Worm (Caenorhabditis elegans): ENCODE measurements around the gene lido-9.

lido-9 gene

DNA sequence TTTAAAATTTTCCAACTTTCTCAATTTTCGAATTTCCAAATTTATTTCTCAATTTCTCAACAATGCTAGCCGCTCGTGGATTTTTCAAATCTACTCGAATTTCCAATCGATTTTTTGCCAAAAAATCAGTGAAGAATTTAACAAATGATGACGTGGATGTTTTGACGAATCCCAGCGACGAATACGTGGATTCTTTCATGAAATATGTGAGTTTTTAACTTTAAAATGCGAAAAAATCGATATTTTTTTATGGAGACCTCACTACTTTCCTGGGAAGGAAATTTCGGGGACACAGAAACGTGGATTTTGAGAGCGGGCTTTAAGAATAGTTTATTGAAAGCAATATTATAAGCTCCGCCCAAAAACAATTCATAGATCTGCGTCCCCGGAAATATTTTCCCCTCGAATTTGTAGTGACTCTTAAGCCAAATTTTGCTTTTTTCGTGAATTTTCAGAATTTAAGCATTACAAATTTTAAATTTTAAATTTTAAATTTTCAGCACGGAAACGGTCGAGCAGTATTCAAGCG, 8.9 kb upstream of the lido-9 start, which contains the start of gene K08A2.2 (continued):
- TF ChIP-seq ces-1 (GFP tag; optimal IDR thresholded peaks at IDR 0.05) = no peak
- TF ChIP-seq mab-9 (GFP tag; IDR thresholded peaks at IDR 0.05) = no peak; the same call in 1 of the 2 replicates

DNA sequence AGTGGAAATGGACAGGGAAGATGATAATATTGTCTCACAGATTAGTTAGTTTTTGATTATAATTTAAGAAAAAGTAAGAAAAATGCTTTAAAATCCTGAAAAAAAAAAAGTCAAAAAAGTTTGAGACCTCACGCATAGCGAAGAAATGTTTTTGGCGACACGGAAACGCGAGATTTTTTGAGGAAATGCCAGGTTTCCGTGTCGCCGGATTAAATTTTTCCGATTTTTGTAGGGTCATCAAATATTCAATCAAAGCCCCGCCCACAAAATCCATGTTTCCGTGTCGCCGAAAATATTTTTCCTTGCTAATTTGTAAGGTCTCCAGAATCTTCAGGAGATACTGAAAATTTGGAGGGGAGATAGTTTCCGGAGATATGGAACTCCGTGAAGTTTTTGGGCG, 8.3 kb upstream of the lido-9 start:
- peak; percentile 62 for TF ChIP-seq unc-98 (GFP tag; IDR thresholded peaks at IDR 0.05)
- TF ChIP-seq rnt-1 (tag; optimal IDR thresholded peaks at IDR 0.05) = peak; percentile 40
- peak; percentile 8 for TF ChIP-seq nhr-47 (tag; optimal IDR thresholded peaks at IDR 0.05)
- peak; percentile 27 for TF ChIP-seq isw-1 (GFP tag; IDR thresholded peaks at IDR 0.05)
- TF ChIP-seq ztf-4 (tag; optimal IDR thresholded peaks at IDR 0.05) = no peak
- TF ChIP-seq fkh-8 (tag; optimal IDR thresholded peaks at IDR 0.05) = no peak
- TF ChIP-seq fkh-4 (tag; optimal IDR thresholded peaks at IDR 0.05; ENCODE audit: borderline replicate concordance) = peak; percentile 21
- TF ChIP-seq lir-3 (tag; optimal IDR thresholded peaks at IDR 0.05; ENCODE audit: poor library complexity) = peak; percentile 56
- no peak for TF ChIP-seq snpc-4 (tag; optimal IDR thresholded peaks at IDR 0.05)
- peak; percentile 33 for TF ChIP-seq egl-13 (tag; optimal IDR thresholded peaks at IDR 0.05)
- peak; percentile 44 for TF ChIP-seq nhr-85 (tag)
- TF ChIP-seq unc-86 (tag; optimal IDR thresholded peaks at IDR 0.05) = no peak
- TF ChIP-seq efl-3 (GFP tag; optimal IDR thresholded peaks at IDR 0.05) = no peak
- no peak for TF ChIP-seq nhr-77 (tag; optimal IDR thresholded peaks at IDR 0.05)
- TF ChIP-seq efl-1 (optimal IDR thresholded peaks at IDR 0.05) = no peak
- peak in 1 of 2 experiments; percentile 72 for TF ChIP-seq efl-1 (GFP tag; optimal IDR thresholded peaks at IDR 0.05 in 1 of 2)
- TF ChIP-seq irx-1 (tag; optimal IDR thresholded peaks at IDR 0.05) = no peak
- no peak for TF ChIP-seq tbx-2 (tag; optimal IDR thresholded peaks at IDR 0.05)

DNA sequence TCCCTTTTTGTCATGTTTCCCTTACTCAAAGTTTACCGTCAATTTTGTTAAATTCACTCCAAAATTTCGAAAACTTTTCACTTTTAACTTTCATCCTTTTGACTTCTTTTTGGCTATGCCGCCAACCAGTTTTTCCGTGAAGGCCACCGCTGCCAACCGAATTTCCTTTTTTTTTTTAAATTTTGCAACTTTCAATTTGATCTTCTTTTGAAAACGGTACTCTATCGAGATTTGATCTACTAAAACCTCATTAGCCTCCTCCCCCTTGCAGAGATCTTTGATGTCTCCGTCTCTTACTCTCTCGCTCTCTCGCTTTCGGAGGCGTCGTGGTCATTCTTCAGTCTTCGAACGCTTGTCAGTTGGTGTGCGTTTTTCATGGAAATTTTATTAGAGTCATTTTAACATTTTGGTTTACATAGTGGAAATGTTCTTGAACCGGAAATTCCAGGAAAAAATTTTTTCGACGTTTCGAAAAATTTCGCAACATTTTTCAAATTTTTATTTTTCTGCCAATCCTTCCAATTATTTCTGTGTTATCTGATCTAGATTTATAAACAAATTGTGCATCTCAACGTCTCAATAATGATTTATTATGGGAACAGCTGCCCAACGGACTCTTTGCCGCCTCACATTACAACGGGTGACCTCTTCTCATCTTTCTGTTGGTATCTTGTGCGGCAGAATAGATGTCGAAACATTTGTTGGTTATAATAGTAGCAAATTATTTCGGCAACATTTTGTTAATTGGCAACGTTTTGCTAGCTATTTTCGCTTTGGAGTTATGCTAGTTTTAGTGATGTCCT, 5.8 kb upstream of the lido-9 start:
- peak; percentile 8 for TF ChIP-seq nhr-47 (tag; optimal IDR thresholded peaks at IDR 0.05)
- TF ChIP-seq zip-4 (GFP tag; optimal IDR thresholded peaks at IDR 0.05) = peak; percentile 70
- peak; percentile 17 for TF ChIP-seq C04F5.9 (tag; optimal IDR thresholded peaks at IDR 0.05)
- peak in 1 of 2 experiments; percentile 28 for TF ChIP-seq efl-1 (optimal IDR thresholded peaks at IDR 0.05)
- TF ChIP-seq efl-1 (GFP tag; optimal IDR thresholded peaks at IDR 0.05 in 1 of 2) = peak in 1 of 2 experiments; percentile 71
- peak; percentile 10 to 28 (median 13) for TF ChIP-seq dpl-1 (GFP tag; optimal IDR thresholded peaks at IDR 0.05)
- TF ChIP-seq unc-130 (tag; optimal IDR thresholded peaks at IDR 0.05) = peak; percentile 19
- TF ChIP-seq nhr-77 (tag; optimal IDR thresholded peaks at IDR 0.05) = no peak
- TF ChIP-seq lsy-2 (tag; optimal IDR thresholded peaks at IDR 0.05) = peak in 1 of 2 experiments; percentile 17
- TF ChIP-seq nhr-28 (tag; optimal IDR thresholded peaks at IDR 0.05) = no peak
- TF ChIP-seq grh-1 (GFP tag; IDR thresholded peaks at IDR 0.05) = peak; percentile 88
- TF ChIP-seq ztf-4 (tag; optimal IDR thresholded peaks at IDR 0.05) = no peak
- TF ChIP-seq snu-23 (GFP tag; optimal IDR thresholded peaks at IDR 0.05) = peak; percentile 13
- TF ChIP-seq hlh-17 (GFP tag; optimal IDR thresholded peaks at IDR 0.05; ENCODE audit: borderline replicate concordance) = no peak
- TF ChIP-seq lin-14 (GFP tag; optimal IDR thresholded peaks at IDR 0.05) = peak; percentile 66
- peak; percentile 18 for TF ChIP-seq lin-13 (GFP tag; optimal IDR thresholded peaks at IDR 0.05)
- peak in 1 of 2 experiments; percentile 32 for TF ChIP-seq lin-35 (GFP tag; optimal IDR thresholded peaks at IDR 0.05)
- no peak for TF ChIP-seq swsn-7 (tag; optimal IDR thresholded peaks at IDR 0.05)
- TF ChIP-seq lin-39 (tag; optimal IDR thresholded peaks at IDR 0.05) = peak; percentile 61
- TF ChIP-seq rnt-1 (tag; optimal IDR thresholded peaks at IDR 0.05) = peak; percentile 81
- TF ChIP-seq irx-1 (tag; optimal IDR thresholded peaks at IDR 0.05) = no peak
- peak; percentile 53 for TF ChIP-seq nhr-19 (GFP tag; conservative IDR thresholded peaks at IDR 0.05)
- TF ChIP-seq nhr-20 (tag; optimal IDR thresholded peaks at IDR 0.05) = peak; percentile 29
- TF ChIP-seq blmp-1 (tag; optimal IDR thresholded peaks at IDR 0.05) = peak; percentile 98
- TF ChIP-seq nhr-71 (tag; optimal IDR thresholded peaks at IDR 0.05) = peak; percentile 65
- TF ChIP-seq nhr-85 (tag) = peak; percentile 95
- peak in 1 of 6 experiments; percentile 39 for TF ChIP-seq elt-3 (tag; optimal IDR thresholded peaks at IDR 0.05)
